Worm (Caenorhabditis elegans): ENCODE data around the gene ZK512.7.

The ZK512.7 gene

ce11 chrIII:9151782-9152181 lies 13.3 kb upstream of the ZK512.7 start (continued):
- peak; percentile 89 for TF ChIP-seq pag-3 (tag; optimal IDR thresholded peaks at IDR 0.05; ENCODE audit: borderline replicate concordance, insufficient read depth)
- no peak for TF ChIP-seq sup-37 (GFP tag; optimal IDR thresholded peaks at IDR 0.05)
- TF ChIP-seq sox-4 (tag; optimal IDR thresholded peaks at IDR 0.05), result no peak
- TF ChIP-seq mep-1 (tag; optimal IDR thresholded peaks at IDR 0.05), result peak; percentile 40
- peak; percentile 11 for TF ChIP-seq C16A3.4 (tag; optimal IDR thresholded peaks at IDR 0.05)
- TF ChIP-seq zag-1 (tag; optimal IDR thresholded peaks at IDR 0.05), result no peak
- TF ChIP-seq mef-2 (tag; optimal IDR thresholded peaks at IDR 0.05), result no peak
- TF ChIP-seq ama-1 (optimal IDR thresholded peaks at IDR 0.05), result no peak
- TF ChIP-seq nhr-76 (tag; optimal IDR thresholded peaks at IDR 0.05), result no peak
- TF ChIP-seq ceh-90 (tag; optimal IDR thresholded peaks at IDR 0.05), result no peak
- no peak for TF ChIP-seq hlh-17 (GFP tag; optimal IDR thresholded peaks at IDR 0.05; ENCODE audit: borderline replicate concordance)
- TF ChIP-seq nhr-12 (tag; optimal IDR thresholded peaks at IDR 0.05), result no peak
- TF ChIP-seq hpl-2 (GFP tag; optimal IDR thresholded peaks at IDR 0.05), result no peak
- TF ChIP-seq nhr-84 (tag; optimal IDR thresholded peaks at IDR 0.05), result no peak
- no peak for TF ChIP-seq efl-3 (GFP tag; optimal IDR thresholded peaks at IDR 0.05)
- no peak for TF ChIP-seq unc-62 (GFP tag; optimal IDR thresholded peaks at IDR 0.05)
- no peak for TF ChIP-seq tbx-2 (tag; optimal IDR thresholded peaks at IDR 0.05)
- no peak for TF ChIP-seq ceh-8 (GFP tag; optimal IDR thresholded peaks at IDR 0.05)
- TF ChIP-seq mdl-1 (tag; optimal IDR thresholded peaks at IDR 0.05), result peak in 1 of 2 experiments; percentile 16
- TF ChIP-seq dsc-1 (tag; optimal IDR thresholded peaks at IDR 0.05), result no peak
- TF ChIP-seq nhr-47 (tag; optimal IDR thresholded peaks at IDR 0.05), result no peak
- no peak for TF ChIP-seq C34B4.2 (tag; optimal IDR thresholded peaks at IDR 0.05)
- no peak for TF ChIP-seq fkh-10 (GFP tag; optimal IDR thresholded peaks at IDR 0.05)
- no peak for TF ChIP-seq nhr-11 (tag; optimal IDR thresholded peaks at IDR 0.05)
- no peak for TF ChIP-seq C04F5.9 (tag; optimal IDR thresholded peaks at IDR 0.05)
- no peak for TF ChIP-seq jun-1 (tag; optimal IDR thresholded peaks at IDR 0.05)
- no peak for TF ChIP-seq lir-3 (tag; optimal IDR thresholded peaks at IDR 0.05; ENCODE audit: poor library complexity)
- TF ChIP-seq ztf-4 (tag; optimal IDR thresholded peaks at IDR 0.05), result no peak
- no peak for TF ChIP-seq ceh-88 (GFP tag; IDR thresholded peaks at IDR 0.05)
- TF ChIP-seq ces-1 (GFP tag; optimal IDR thresholded peaks at IDR 0.05), result no peak
- no peak for TF ChIP-seq lin-15B (tag; optimal IDR thresholded peaks at IDR 0.05)
- no peak for TF ChIP-seq ets-5 (GFP tag; IDR thresholded peaks at IDR 0.05)
- no peak for TF ChIP-seq Y116A8C.19 (tag; optimal IDR thresholded peaks at IDR 0.05; ENCODE audit: borderline replicate concordance)
- TF ChIP-seq pax-3 (tag; optimal IDR thresholded peaks at IDR 0.05), result no peak
- TF ChIP-seq blmp-1 (tag; optimal IDR thresholded peaks at IDR 0.05), result no peak
- TF ChIP-seq egl-13 (tag; optimal IDR thresholded peaks at IDR 0.05), result no peak
- no peak for TF ChIP-seq elt-3 (tag; optimal IDR thresholded peaks at IDR 0.05)
- TF ChIP-seq fos-1 (tag; optimal IDR thresholded peaks at IDR 0.05), result no peak
- no peak for TF ChIP-seq unc-98 (GFP tag; IDR thresholded peaks at IDR 0.05)
- TF ChIP-seq unc-86 (tag; optimal IDR thresholded peaks at IDR 0.05), result no peak
- peak; percentile 82 for TF ChIP-seq lin-14 (GFP tag; optimal IDR thresholded peaks at IDR 0.05)
- peak; percentile 1 for TF ChIP-seq fkh-4 (tag; optimal IDR thresholded peaks at IDR 0.05; ENCODE audit: borderline replicate concordance)
- no peak for TF ChIP-seq skn-1 (tag; optimal IDR thresholded peaks at IDR 0.05)
- no peak for TF ChIP-seq efl-1 (optimal IDR thresholded peaks at IDR 0.05)
- no peak for TF ChIP-seq efl-1 (GFP tag; optimal IDR thresholded peaks at IDR 0.05 in 1 of 2)
- TF ChIP-seq fkh-8 (tag; optimal IDR thresholded peaks at IDR 0.05), result no peak
- no peak for TF ChIP-seq tlp-1 (tag; optimal IDR thresholded peaks at IDR 0.05)
- no peak for TF ChIP-seq alr-1 (tag; optimal IDR thresholded peaks at IDR 0.05; ENCODE audit: borderline replicate concordance)
- TF ChIP-seq lin-13 (GFP tag; optimal IDR thresholded peaks at IDR 0.05), result no peak
- no peak for TF ChIP-seq aly-2 (tag; optimal IDR thresholded peaks at IDR 0.05)
- no peak for TF ChIP-seq isw-1 (GFP tag; IDR thresholded peaks at IDR 0.05)
- no peak for TF ChIP-seq lin-35 (GFP tag; optimal IDR thresholded peaks at IDR 0.05)
- TF ChIP-seq nhr-20 (tag; optimal IDR thresholded peaks at IDR 0.05), result peak; percentile 25
- no peak for TF ChIP-seq vab-15 (tag; optimal IDR thresholded peaks at IDR 0.05)

Data from whole organism, L1 larva.